Fruit fly (Drosophila melanogaster) S2 (cell line): ENCODE measurements around the gene CG4822.

ENCODE experiments used
- CG8478 ChIP-seq: fragments of >200 bp; optimal IDR thresholded peaks from 2 replicates; lab custom pipeline; 2018
- CTCF ChIP-seq, 2 experiments: fragments of >200 bp; optimal IDR thresholded peaks; 2 replicates each; lab custom pipeline; 2018

DNA sequence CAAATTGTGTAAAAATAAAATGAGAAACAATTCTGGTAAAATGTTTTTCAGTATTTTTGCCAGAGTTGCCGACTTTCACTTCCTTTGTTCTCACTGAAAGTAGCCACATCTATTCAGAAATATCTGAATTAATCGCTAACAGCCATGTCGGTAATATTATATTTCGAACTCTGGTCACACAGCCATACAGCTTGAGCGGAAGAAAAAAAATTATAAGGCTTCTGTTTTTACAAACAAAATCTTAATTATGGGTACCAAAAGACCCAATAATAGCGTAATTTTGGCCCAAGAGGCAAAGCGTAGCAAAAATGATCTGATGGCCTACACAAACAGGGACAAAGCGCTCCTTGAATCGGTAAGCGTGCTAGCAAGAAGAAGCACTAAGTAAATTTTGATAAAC lies 34.4 kb upstream of the CG4822 start, which contains the start of gene CG3436:
- TF ChIP-seq CG8478 (no peak), CTCF (optimal IDR thresholded peaks at IDR 0.05; lab: Kevin White, UChicago) (no peak)
